Worm (Caenorhabditis elegans) whole organism, early embryonic: ENCODE data around the gene sec-6.

ENCODE experiments used
- F13C5.2 ChIP-seq: sonication (generic microtip); optimal IDR thresholded peaks from 2 replicates; lab custom pipeline; 2017; ENCODE audit warnings: mild to moderate bottlenecking, missing genetic modification characterization, inconsistent platforms, missing compliant biosample characterization
- aly-1 ChIP-seq: sonication (generic microtip); optimal IDR thresholded peaks from 2 replicates; lab custom pipeline; 2016; ENCODE audit warnings: missing genetic modification characterization, missing compliant biosample characterization
- ama-1 ChIP-seq: fragments of 150-350 bp; optimal IDR thresholded peaks from 2 replicates; lab custom pipeline; 2014
- ets-7 ChIP-seq: sonication (generic microtip); optimal IDR thresholded peaks from 2 replicates; lab custom pipeline; 2016; ENCODE audit warnings: missing genotype, missing genetic modification characterization, missing compliant biosample characterization
- flt-1 ChIP-seq: fragments of 200-800 bp; sonication (Bioruptor generic); IDR thresholded peaks from 2 replicates; pipeline ENCODE4 v1.3.6; 2022; ENCODE audit warnings: missing genetic modification characterization, missing compliant biosample characterization
- hmbx-1 ChIP-seq: sonication (generic microtip); optimal IDR thresholded peaks from 2 replicates; lab custom pipeline; 2016; ENCODE audit warnings: mild to moderate bottlenecking, missing genetic modification characterization, missing compliant biosample characterization
- hnd-1 ChIP-seq: sonication (generic microtip); optimal IDR thresholded peaks from 2 replicates; lab custom pipeline; 2016; ENCODE audit warnings: missing genetic modification characterization, missing compliant biosample characterization
- pes-1 ChIP-seq: fragments of 200-800 bp; sonication (Bioruptor generic); IDR thresholded peaks from 2 replicates; pipeline ENCODE4 v1.3.6; 2022; ENCODE audit warnings: missing genetic modification reagents, missing genetic modification characterization, missing compliant biosample characterization
- sea-1 ChIP-seq: fragments of 200-800 bp; sonication (Bioruptor generic); conservative IDR thresholded peaks from 2 replicates; pipeline ENCODE4 v1.3.6; 2022; ENCODE audit warnings: missing genetic modification characterization, missing compliant biosample characterization
- tbx-11 ChIP-seq: fragments of 200-800 bp; sonication (Bioruptor generic); IDR thresholded peaks from 2 replicates; pipeline ENCODE4 v1.3.6; 2022; ENCODE audit warnings: missing genetic modification characterization, missing compliant biosample characterization
- tbx-37 ChIP-seq: fragments of 200-800 bp; sonication (Bioruptor generic); conservative IDR thresholded peaks from 2 replicates; pipeline ENCODE4 v1.3.6; 2022; ENCODE audit warnings: missing genetic modification reagents, missing genetic modification characterization, missing compliant biosample characterization

ce11 chrII:5389831-5390323 lies 30.5 kb downstream of the sec-6 start, which contains the start of gene ndx-6:
- TF ChIP-seq ama-1 (no peak), F13C5.2 (tag; lab: Kevin White, UChicago) (peak; percentile 56), tbx-37 (GFP tag; lab: Robert Waterston, UW) (peak; percentile 45; the same call in 1 of the 2 replicates), pes-1 (GFP tag; lab: Robert Waterston, UW) (peak; percentile 66), flt-1 (GFP tag; lab: Robert Waterston, UW) (no peak), ets-7 (peak; percentile 20), sea-1 (GFP tag; lab: Robert Waterston, UW) (no peak), tbx-11 (GFP tag; lab: Robert Waterston, UW) (no peak), aly-1 (no peak), hnd-1 (tag; lab: Kevin White, UChicago) (no peak), hmbx-1 (tag; lab: Kevin White, UChicago) (peak; percentile 7)
